Worm (Caenorhabditis elegans) whole organism, L4 larva: ENCODE results near the gene F43G6.10.
A peak's percentile ranks its signal among the peaks of the same experiment; 100 is the strongest.

Experiments
- F37D6.2 ChIP-seq: sonication (generic microtip); optimal IDR thresholded peaks from 2 replicates; lab custom pipeline; 2016; ENCODE audit warnings: mild to moderate bottlenecking, missing genetic modification characterization, missing compliant biosample characterization
- F44E2.7 ChIP-seq: fragments of 200-800 bp; sonication (Bioruptor generic); IDR thresholded peaks from 2 replicates; pipeline ENCODE4 v2.1.2; 2022; ENCODE audit warnings: missing genetic modification characterization, missing compliant biosample characterization
- T26A8.4 ChIP-seq: fragments of 200-800 bp; sonication (Bioruptor generic); IDR thresholded peaks from 2 replicates; pipeline ENCODE4 v1.3.6; 2022; ENCODE audit warnings: missing genetic modification characterization, missing compliant biosample characterization
- Y48G9A.11 ChIP-seq: fragments of 200-800 bp; sonication (Bioruptor generic); IDR thresholded peaks from 2 replicates; pipeline ENCODE4 v1.3.6; 2022; ENCODE audit warnings: missing genetic modification reagents, missing genetic modification characterization, missing compliant biosample characterization
- Y5F2A.4 ChIP-seq: fragments of 200-800 bp; sonication (Bioruptor generic); optimal IDR thresholded peaks from 2 replicates; lab custom pipeline; 2018; ENCODE audit warnings: mild to moderate bottlenecking, missing genetic modification characterization, missing compliant biosample characterization
- Y75B8A.6 ChIP-seq: fragments of 200-800 bp; sonication (Bioruptor generic); IDR thresholded peaks from 2 replicates; pipeline ENCODE4 v1.3.6; 2022; ENCODE audit warnings: missing genetic modification reagents, missing genetic modification characterization, missing compliant biosample characterization
- ZK337.2 ChIP-seq: fragments of 200-800 bp; sonication (Bioruptor generic); IDR thresholded peaks from 2 replicates; pipeline ENCODE4 v1.3.6; 2022; ENCODE audit warnings: missing genetic modification reagents, missing genetic modification characterization, missing compliant biosample characterization
- ZK546.5 ChIP-seq, 2 experiments: sonication (generic microtip); optimal IDR thresholded peaks; 2 replicates each; lab custom pipeline; 2017; ENCODE audit warnings: missing biosample characterization in 2 of 2, missing genetic modification characterization in 2 of 2
- aha-1 ChIP-seq: fragments of 150-350 bp; peaks from one replicate; lab custom pipeline; 2014; ENCODE audit warnings: missing biosample characterization, missing genetic modification characterization
- aly-2 ChIP-seq: sonication (generic microtip); optimal IDR thresholded peaks from 2 replicates; lab custom pipeline; 2018; ENCODE audit warnings: missing biosample characterization, missing genetic modification characterization
- ceh-28 ChIP-seq: fragments of 150-350 bp; optimal IDR thresholded peaks from 2 replicates; lab custom pipeline; 2014; ENCODE audit warnings: missing biosample characterization, missing genetic modification reagents, missing genetic modification characterization
- ceh-44 ChIP-seq: fragments of 200-800 bp; sonication (Bioruptor generic); IDR thresholded peaks from 2 replicates; pipeline ENCODE4 v1.3.6; 2022; ENCODE audit warnings: missing genetic modification reagents, missing genetic modification characterization, missing compliant biosample characterization
- ces-1 ChIP-seq: fragments of 150-350 bp; sonication (generic microtip); optimal IDR thresholded peaks from 4 replicates; lab custom pipeline; 2014; ENCODE audit warnings: missing biosample characterization, missing genetic modification reagents, missing genetic modification characterization
- daf-16 ChIP-seq, 3 experiments: sonication (generic microtip); optimal IDR thresholded peaks; 2 replicates each; lab custom pipeline; 2016 to 2017; ENCODE audit warnings: missing genetic modification characterization in 3 of 3, missing genetic modification reagents in 3 of 3, mild to moderate bottlenecking in 2 of 3, missing compliant biosample characterization in 2 of 3, missing biosample characterization in 1 of 3, moderate library complexity in 1 of 3
- dmd-6 ChIP-seq: fragments of 200-800 bp; sonication (Bioruptor generic); IDR thresholded peaks from 2 replicates; pipeline ENCODE4 v1.3.6; 2022; ENCODE audit warnings: missing genetic modification reagents, missing genetic modification characterization, missing compliant biosample characterization
- dpl-1 ChIP-seq: fragments of 150-350 bp; optimal IDR thresholded peaks from 2 replicates; lab custom pipeline; 2014; ENCODE audit warnings: missing biosample characterization, missing genetic modification reagents, missing genetic modification characterization
- duxl-1 ChIP-seq: sonication (generic microtip); optimal IDR thresholded peaks from 2 replicates; lab custom pipeline; 2016; ENCODE audit warnings: mild to moderate bottlenecking, missing genetic modification characterization, moderate library complexity, missing compliant biosample characterization; ENCODE audit not compliant: poor library complexity
- egl-27 ChIP-seq: sonication (generic microtip); optimal IDR thresholded peaks from 3 replicates; lab custom pipeline; 2017; ENCODE audit warnings: missing biosample characterization, missing genetic modification reagents, missing genetic modification characterization
- fos-1 ChIP-seq: fragments of 150-350 bp; optimal IDR thresholded peaks from 2 replicates; lab custom pipeline; 2014; ENCODE audit warnings: missing biosample characterization, missing genetic modification characterization
- gei-8 ChIP-seq: fragments of 200-800 bp; sonication (Bioruptor generic); optimal IDR thresholded peaks from 2 replicates; lab custom pipeline; 2018; ENCODE audit warnings: mild to moderate bottlenecking, missing genetic modification characterization, missing compliant biosample characterization
- hlh-11 ChIP-seq: fragments of 200-800 bp; sonication (Bioruptor generic); optimal IDR thresholded peaks from 2 replicates; lab custom pipeline; 2018; ENCODE audit warnings: mild to moderate bottlenecking, missing genetic modification characterization, missing compliant biosample characterization
- hlh-30 ChIP-seq: sonication (generic microtip); optimal IDR thresholded peaks from 2 replicates; lab custom pipeline; 2017; ENCODE audit warnings: antibody characterized with exemption, mild to moderate bottlenecking, missing genetic modification characterization, missing compliant biosample characterization; ENCODE audit not compliant: insufficient read depth
- lin-1 ChIP-seq: fragments of 200-800 bp; sonication (Bioruptor generic); IDR thresholded peaks from 2 replicates; pipeline ENCODE4 v1.3.6; 2022; ENCODE audit warnings: missing genetic modification reagents, missing genetic modification characterization, missing compliant biosample characterization
- lsy-2 ChIP-seq, 2 experiments: fragments of 150-350 bp in 1 of 2; sonication (generic microtip) in 1 of 2; optimal IDR thresholded peaks; 2 replicates each; lab custom pipeline; 2014 to 2017; ENCODE audit warnings: missing biosample characterization in 2 of 2, missing genetic modification characterization in 2 of 2
- madf-9 ChIP-seq: fragments of 200-800 bp; sonication (Bioruptor generic); conservative IDR thresholded peaks from 2 replicates; pipeline ENCODE4 v1.3.6; 2022; ENCODE audit warnings: missing genetic modification reagents, missing genetic modification characterization, missing compliant biosample characterization
- mdl-1 ChIP-seq, 2 experiments: fragments of 150-350 bp in 1 of 2; sonication (generic microtip) in 1 of 2; optimal IDR thresholded peaks; 2 replicates each; lab custom pipeline; 2014 to 2017; ENCODE audit warnings: missing biosample characterization in 2 of 2, missing genetic modification characterization in 2 of 2
- mdt-29 ChIP-seq: fragments of 200-800 bp; sonication (Bioruptor generic); IDR thresholded peaks from 2 replicates; pipeline ENCODE4 v1.3.6; 2022; ENCODE audit warnings: missing genetic modification reagents, missing genetic modification characterization, missing compliant biosample characterization
- mep-1 ChIP-seq: fragments of 150-350 bp; sonication (generic microtip); optimal IDR thresholded peaks from 3 replicates; lab custom pipeline; 2014; ENCODE audit warnings: missing biosample characterization, missing genetic modification characterization
- mxl-2 ChIP-seq: fragments of 200-800 bp; sonication (Bioruptor generic); conservative IDR thresholded peaks from 2 replicates; pipeline ENCODE4 v1.3.6; 2022; ENCODE audit warnings: missing genetic modification reagents, missing genetic modification characterization, missing compliant biosample characterization
- nhr-25 ChIP-seq: sonication (generic microtip); optimal IDR thresholded peaks from 2 replicates; lab custom pipeline; 2017; ENCODE audit warnings: missing genetic modification characterization, mild to moderate bottlenecking, missing compliant biosample characterization, antibody characterized with exemption, moderate library complexity, borderline replicate concordance; ENCODE audit not compliant: insufficient read depth
- nhr-28 ChIP-seq: fragments of 150-350 bp; optimal IDR thresholded peaks from 2 replicates; lab custom pipeline; 2014; ENCODE audit warnings: missing biosample characterization, missing genetic modification characterization
- nhr-41 ChIP-seq: fragments of 200-800 bp; sonication (Bioruptor generic); IDR thresholded peaks from 2 replicates; pipeline ENCODE4 v1.3.6; 2022; ENCODE audit warnings: missing genetic modification reagents, missing genetic modification characterization, missing compliant biosample characterization
- nhr-48 ChIP-seq: sonication (generic microtip); optimal IDR thresholded peaks from 2 replicates; lab custom pipeline; 2016; ENCODE audit warnings: mild to moderate bottlenecking, missing genetic modification characterization, missing compliant biosample characterization
- nhr-76 ChIP-seq: fragments of 150-350 bp; optimal IDR thresholded peaks from 2 replicates; lab custom pipeline; 2014; ENCODE audit warnings: missing biosample characterization, missing genetic modification characterization
- pqm-1 ChIP-seq: sonication (generic microtip); optimal IDR thresholded peaks from 2 replicates; lab custom pipeline; 2017; ENCODE audit warnings: missing biosample characterization, missing genetic modification characterization
- set-16 ChIP-seq: fragments of 200-800 bp; sonication (Bioruptor generic); IDR thresholded peaks from 2 replicates; pipeline ENCODE4 v1.3.6; 2022; ENCODE audit warnings: missing genetic modification reagents, missing genetic modification characterization, missing compliant biosample characterization
- snpc-4 ChIP-seq: fragments of 150-350 bp; optimal IDR thresholded peaks from 2 replicates; lab custom pipeline; 2014; ENCODE audit warnings: missing biosample characterization, missing genetic modification characterization
- spr-3 ChIP-seq: fragments of 200-800 bp; sonication (Bioruptor generic); optimal IDR thresholded peaks from 2 replicates; lab custom pipeline; 2018; ENCODE audit warnings: mild to moderate bottlenecking, missing genetic modification characterization, missing compliant biosample characterization
- tra-1 ChIP-seq: fragments of 200-800 bp; sonication (Bioruptor generic); IDR thresholded peaks from 2 replicates; pipeline ENCODE4 v1.3.6; 2022; ENCODE audit warnings: missing genetic modification reagents, missing genetic modification characterization, missing compliant biosample characterization
- unc-39 ChIP-seq: sonication (generic microtip); optimal IDR thresholded peaks from 2 replicates; lab custom pipeline; 2017; ENCODE audit warnings: missing biosample characterization, missing genetic modification characterization
- zag-1 ChIP-seq: fragments of 150-350 bp; optimal IDR thresholded peaks from 2 replicates; lab custom pipeline; 2014; ENCODE audit warnings: missing biosample characterization, missing genetic modification characterization

F43G6.10 gene

ce11 chrII:11836554-11837218, 27.5 kb downstream of the F43G6.10 start (continued):
- peak; percentile 85 for TF ChIP-seq nhr-28 (tag; lab: Kevin White, UChicago)
- no peak for TF ChIP-seq fos-1 (tag; lab: Kevin White, UChicago)
- TF ChIP-seq gei-8 (GFP tag; lab: Kevin White, UChicago) = peak; percentile 51
- TF ChIP-seq tra-1 (GFP tag; lab: Robert Waterston, UW) = peak; percentile 54; the same call in 1 of the 2 replicates
- peak; percentile 55 for TF ChIP-seq dmd-6 (GFP tag; lab: Robert Waterston, UW)
- TF ChIP-seq aly-2 (tag; lab: Kevin White, UChicago) = no peak
- TF ChIP-seq mdl-1 (tag; optimal IDR thresholded peaks at IDR 0.05; lab: Kevin White, UChicago) = peak; percentile 49 to 71
- no peak for TF ChIP-seq Y48G9A.11
- no peak for TF ChIP-seq ZK546.5 (tag; optimal IDR thresholded peaks at IDR 0.05; lab: Kevin White, UChicago)
- peak; percentile 76 for TF ChIP-seq nhr-48 (tag; lab: Kevin White, UChicago)
- TF ChIP-seq unc-39 = no peak
- TF ChIP-seq egl-27 = no peak
- peak; percentile 23 for TF ChIP-seq mep-1 (tag; lab: Kevin White, UChicago)
- TF ChIP-seq daf-16 (GFP tag; optimal IDR thresholded peaks at IDR 0.05; lab: Kevin White, UChicago) = no peak
- peak; percentile 3 for TF ChIP-seq daf-16 (tag; optimal IDR thresholded peaks at IDR 0.05; lab: Kevin White, UChicago)
- no peak for TF ChIP-seq spr-3 (GFP tag; lab: Kevin White, UChicago)
- TF ChIP-seq hlh-30 (tag; lab: Kevin White, UChicago) = peak; percentile 29
- TF ChIP-seq T26A8.4 = no peak
- TF ChIP-seq ceh-44 (GFP tag; lab: Robert Waterston, UW) = no peak
- TF ChIP-seq F37D6.2 (tag; lab: Kevin White, UChicago) = no peak
- TF ChIP-seq nhr-41 (GFP tag; lab: Robert Waterston, UW) = no peak
- no peak for TF ChIP-seq Y75B8A.6
- no peak for TF ChIP-seq madf-9
- TF ChIP-seq nhr-76 = peak; percentile 67
- no peak for TF ChIP-seq snpc-4 (tag; lab: Kevin White, UChicago)
- no peak for TF ChIP-seq ZK337.2 (GFP tag; lab: Robert Waterston, UW)
- TF ChIP-seq pqm-1 (tag; lab: Kevin White, UChicago) = no peak
- no peak for TF ChIP-seq duxl-1 (tag; lab: Kevin White, UChicago)
- TF ChIP-seq zag-1 (tag; lab: Kevin White, UChicago) = no peak

- TF ChIP-seq tra-1 (GFP tag; lab: Robert Waterston, UW) (peak; percentile 75; the same call in 1 of the 2 replicates), set-16 (GFP tag; lab: Robert Waterston, UW) (no peak), hlh-30 (tag; lab: Kevin White, UChicago) (peak; percentile 18), mep-1 (tag; lab: Kevin White, UChicago) (peak; percentile 33), Y5F2A.4 (GFP tag; lab: Kevin White, UChicago) (no peak), nhr-25 (tag; lab: Kevin White, UChicago) (peak; percentile 45), mdl-1 (tag; optimal IDR thresholded peaks at IDR 0.05; lab: Kevin White, UChicago) (peak; percentile 56 to 66), dmd-6 (GFP tag; lab: Robert Waterston, UW) (peak; percentile 39), aha-1 (tag; lab: Kevin White, UChicago) (no peak), hlh-11 (tag; lab: Kevin White, UChicago) (peak; percentile 65), dpl-1 (no peak), nhr-76 (no peak), T26A8.4 (no peak), lsy-2 (tag; optimal IDR thresholded peaks at IDR 0.05; lab: Kevin White, UChicago) (peak in 1 of 2 experiments; percentile 33), nhr-28 (tag; lab: Kevin White, UChicago) (peak; percentile 21), ceh-28 (tag; lab: Kevin White, UChicago) (no peak), lin-1 (GFP tag; lab: Robert Waterston, UW) (no peak), ces-1 (GFP tag; lab: Kevin White, UChicago) (no peak), F44E2.7 (GFP tag; lab: Robert Waterston, UW) (no peak), nhr-48 (tag; lab: Kevin White, UChicago) (peak; percentile 68), mdt-29 (GFP tag; lab: Robert Waterston, UW) (no peak), mxl-2 (no peak)
Measured at ce11 chrII:11838353-11838752, 29.2 kb downstream of the F43G6.10 start.
